Fruit fly (Drosophila melanogaster): Measurements from ENCODE around the gene CG11381.

Gene CG11381

dm6 chrX:1225859-1226258 is 22.3 kb downstream of the CG11381 start:
- peak; percentile 48 for TF ChIP-seq zen (tag; optimal IDR thresholded peaks at IDR 0.05)
- TF ChIP-seq Eip74EF (GFP tag; optimal IDR thresholded peaks at IDR 0.05) = no peak
- no peak for TF ChIP-seq Doc2 (GFP tag; IDR thresholded peaks at IDR 0.05)
- TF ChIP-seq Med (GFP tag) = peak; percentile 63
- TF ChIP-seq br (optimal IDR thresholded peaks at IDR 0.05) = no peak

DNA sequence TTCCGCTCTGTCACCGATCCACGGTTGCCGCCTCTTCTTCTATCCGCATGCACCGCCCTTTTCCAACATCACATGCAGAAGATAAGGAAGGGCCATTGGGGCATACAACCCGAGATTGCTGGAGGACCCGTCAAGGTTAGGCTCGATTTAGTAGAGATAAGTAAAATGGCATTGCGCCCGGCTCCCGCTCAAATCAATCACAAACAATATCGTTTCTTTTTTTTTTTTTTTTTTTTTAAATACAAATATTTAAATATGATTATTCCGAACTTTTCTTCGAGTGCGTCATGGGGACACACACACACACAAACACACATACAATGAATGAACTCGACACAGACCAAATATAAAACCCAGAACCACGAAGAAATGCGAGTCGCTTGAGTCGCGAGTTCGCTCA is 25.5 kb downstream of the CG11381 start:
- TF ChIP-seq CG6175 (GFP tag; IDR thresholded peaks at IDR 0.05) = no peak
- no peak for TF ChIP-seq ro (GFP tag; IDR thresholded peaks at IDR 0.05)
- TF ChIP-seq slp2 (GFP tag; optimal IDR thresholded peaks at IDR 0.05) = no peak
- TF ChIP-seq CG3847 (GFP tag; IDR thresholded peaks at IDR 0.05) = no peak
- no peak for TF ChIP-seq Ravus (GFP tag; IDR thresholded peaks at IDR 0.05)
- no peak for TF ChIP-seq az2 (GFP tag; optimal IDR thresholded peaks at IDR 0.05)
- TF ChIP-seq CG9437 (GFP tag; optimal IDR thresholded peaks at IDR 0.05) = no peak
- TF ChIP-seq stc (GFP tag; IDR thresholded peaks at IDR 0.05) = no peak
- no peak for TF ChIP-seq corto (GFP tag; optimal IDR thresholded peaks at IDR 0.05)
- TF ChIP-seq Poxn (GFP tag; IDR thresholded peaks at IDR 0.05) = no peak
- TF ChIP-seq HHEX (GFP tag; optimal IDR thresholded peaks at IDR 0.05) = no peak
- no peak for TF ChIP-seq ase (GFP tag; IDR thresholded peaks at IDR 0.05)
- no peak for TF ChIP-seq Mes4 (GFP tag; optimal IDR thresholded peaks at IDR 0.05)
- no peak for TF ChIP-seq lmd (GFP tag; IDR thresholded peaks at IDR 0.05)
- no peak for TF ChIP-seq CG15011 (GFP tag; optimal IDR thresholded peaks at IDR 0.05)
- no peak for TF ChIP-seq croc (GFP tag; conservative IDR thresholded peaks at IDR 0.05)
- TF ChIP-seq row (GFP tag; IDR thresholded peaks at IDR 0.05) = peak; percentile 51; the same call in 2 of the 3 replicates
- TF ChIP-seq CG17186 (GFP tag; optimal IDR thresholded peaks at IDR 0.05) = no peak
- TF ChIP-seq Drgx (GFP tag; IDR thresholded peaks at IDR 0.05) = peak; percentile 18; the same call in 1 of the 2 replicates
- no peak for TF ChIP-seq amos (GFP tag; IDR thresholded peaks at IDR 0.05; ENCODE audit: partially characterized antibody)
- no peak for TF ChIP-seq ab (GFP tag; optimal IDR thresholded peaks at IDR 0.05)
- no peak for TF ChIP-seq Six4 (GFP tag; optimal IDR thresholded peaks at IDR 0.05)
- no peak for TF ChIP-seq D (optimal IDR thresholded peaks at IDR 0.05)
- TF ChIP-seq D (GFP tag; optimal IDR thresholded peaks at IDR 0.05) = no peak
- peak; percentile 15 for TF ChIP-seq dmrt11E (tag; optimal IDR thresholded peaks at IDR 0.05)
- TF ChIP-seq Xrp1 (GFP tag; IDR thresholded peaks at IDR 0.05) = peak; percentile 58
- peak; percentile 42 for TF ChIP-seq Med (GFP tag)
- peak; percentile 10 for TF ChIP-seq CG3407 (GFP tag; optimal IDR thresholded peaks at IDR 0.05)
- TF ChIP-seq CG14014 (GFP tag; IDR thresholded peaks at IDR 0.05) = no peak
- TF ChIP-seq CG1647 (GFP tag; optimal IDR thresholded peaks at IDR 0.05) = no peak
- no peak for TF ChIP-seq ranshi (GFP tag; IDR thresholded peaks at IDR 0.05)
- TF ChIP-seq Atf3 (GFP tag; optimal IDR thresholded peaks at IDR 0.05) = no peak
- TF ChIP-seq CG11093 (GFP tag; IDR thresholded peaks at IDR 0.05) = no peak
- TF ChIP-seq ci (GFP tag; IDR thresholded peaks at IDR 0.05) = peak; percentile 53; the same call in 2 of the 3 replicates
- no peak for TF ChIP-seq CG9797 (GFP tag; optimal IDR thresholded peaks at IDR 0.05)
- no peak for TF ChIP-seq prd (optimal IDR thresholded peaks at IDR 0.05)
- peak; percentile 18; the same call in 1 of the 3 replicates for TF ChIP-seq prd (GFP tag; IDR thresholded peaks at IDR 0.05)
- TF ChIP-seq CG7786 (GFP tag; optimal IDR thresholded peaks at IDR 0.05) = no peak
- TF ChIP-seq CTCF (GFP tag; optimal IDR thresholded peaks at IDR 0.05) = no peak
- TF ChIP-seq nau (GFP tag; optimal IDR thresholded peaks at IDR 0.05) = no peak
- TF ChIP-seq grau (tag; optimal IDR thresholded peaks at IDR 0.05) = no peak
- 0 out of 2 replicates have a peak, but pooled peaks have one; percentile 23 for TF ChIP-seq CG32772 (GFP tag; IDR thresholded peaks at IDR 0.05)
- no peak for TF ChIP-seq repo (GFP tag; optimal IDR thresholded peaks at IDR 0.05)
- peak; percentile 21 for TF ChIP-seq cg (GFP tag; optimal IDR thresholded peaks at IDR 0.05)
- no peak for TF ChIP-seq CG9609 (GFP tag; optimal IDR thresholded peaks at IDR 0.05)
- TF ChIP-seq rib (GFP tag; IDR thresholded peaks at IDR 0.05) = no peak
- no peak for TF ChIP-seq Doc3 (GFP tag; IDR thresholded peaks at IDR 0.05; ENCODE audit: partially characterized antibody)
- TF ChIP-seq ERR (GFP tag; optimal IDR thresholded peaks at IDR 0.05) = no peak
- TF ChIP-seq crc (GFP tag; optimal IDR thresholded peaks at IDR 0.05) = no peak
